Worm (Caenorhabditis elegans) whole organism, L1 larva: ENCODE data around the gene F20B6.10.

Experiments used
- C04F5.9 ChIP-seq: sonication (generic microtip); optimal IDR thresholded peaks from 2 replicates; lab custom pipeline; 2016; ENCODE audit warnings: missing genetic modification characterization, missing compliant biosample characterization
- C16A3.4 ChIP-seq: fragments of 150-350 bp; optimal IDR thresholded peaks from 2 replicates; lab custom pipeline; 2014; ENCODE audit warnings: missing biosample characterization, missing genetic modification characterization
- alr-1 ChIP-seq: fragments of 200-800 bp; sonication (Bioruptor generic); optimal IDR thresholded peaks from 2 replicates; lab custom pipeline; 2018; ENCODE audit warnings: borderline replicate concordance, mild to moderate bottlenecking, missing genetic modification characterization, missing compliant biosample characterization
- aly-2 ChIP-seq: fragments of 150-350 bp; optimal IDR thresholded peaks from 2 replicates; lab custom pipeline; 2014; ENCODE audit warnings: missing biosample characterization, missing genetic modification characterization
- ama-1 ChIP-seq: fragments of 150-350 bp; optimal IDR thresholded peaks from 2 replicates; lab custom pipeline; 2014
- ceh-8 ChIP-seq: fragments of 200-800 bp; sonication (Bioruptor generic); optimal IDR thresholded peaks from 2 replicates; lab custom pipeline; 2018; ENCODE audit warnings: mild to moderate bottlenecking, missing genetic modification characterization, moderate library complexity, missing compliant biosample characterization
- dpl-1 ChIP-seq, 3 experiments: fragments of 150-350 bp in 2 of 3; sonication (generic microtip) in 1 of 3; optimal IDR thresholded peaks; 2 replicates each; lab custom pipeline; 2014 to 2017; ENCODE audit warnings: missing biosample characterization in 3 of 3, missing genetic modification characterization in 3 of 3, missing genetic modification reagents in 3 of 3
- dsc-1 ChIP-seq: sonication (generic microtip); optimal IDR thresholded peaks from 2 replicates; lab custom pipeline; 2016; ENCODE audit warnings: mild to moderate bottlenecking, missing genetic modification characterization, missing compliant biosample characterization
- efl-1 ChIP-seq, 4 experiments: fragments of 150-350 bp; optimal IDR thresholded peaks in 3 of 4; peaks in 1 of 4; 1 replicate in 1 of 4; 2 replicates in 3 of 4; lab custom pipeline; 2014; ENCODE audit warnings: missing biosample characterization in 2 of 4, missing genetic modification characterization in 2 of 4, missing genetic modification reagents in 2 of 4
- egl-13 ChIP-seq: sonication (generic microtip); optimal IDR thresholded peaks from 2 replicates; lab custom pipeline; 2016; ENCODE audit warnings: missing genotype, missing genetic modification reagents, missing genetic modification characterization, missing compliant biosample characterization
- elt-2 ChIP-seq: sonication (generic microtip); optimal IDR thresholded peaks from 2 replicates; lab custom pipeline; 2016; ENCODE audit warnings: missing genetic modification characterization, mild to moderate bottlenecking, inconsistent platforms, missing compliant biosample characterization, missing genetic modification reagents
- elt-3 ChIP-seq, 6 experiments: fragments of 150-350 bp in 1 of 6; sonication (generic microtip); optimal IDR thresholded peaks; 2 replicates each; lab custom pipeline; 2017 to 2018; ENCODE audit warnings: missing biosample characterization in 6 of 6, missing genetic modification characterization in 6 of 6, inconsistent platforms in 1 of 6
- hpl-2 ChIP-seq: fragments of 150-350 bp; optimal IDR thresholded peaks from 2 replicates; lab custom pipeline; 2014; ENCODE audit warnings: missing biosample characterization, missing genetic modification reagents, missing genetic modification characterization
- irx-1 ChIP-seq: sonication (generic microtip); optimal IDR thresholded peaks from 2 replicates; lab custom pipeline; 2016; ENCODE audit warnings: missing genetic modification characterization, missing compliant biosample characterization
- lin-14 ChIP-seq: fragments of 200-800 bp; sonication (Bioruptor generic); optimal IDR thresholded peaks from 2 replicates; lab custom pipeline; 2018; ENCODE audit warnings: mild to moderate bottlenecking, missing genetic modification characterization, moderate library complexity, missing compliant biosample characterization
- lin-39 ChIP-seq: fragments of 150-350 bp; optimal IDR thresholded peaks from 2 replicates; lab custom pipeline; 2014; ENCODE audit warnings: missing biosample characterization, missing genetic modification reagents, missing genetic modification characterization
- lir-3 ChIP-seq: sonication (generic microtip); optimal IDR thresholded peaks from 2 replicates; lab custom pipeline; 2016; ENCODE audit warnings: mild to moderate bottlenecking, missing genetic modification characterization, moderate library complexity, missing compliant biosample characterization; ENCODE audit not compliant: poor library complexity
- mdl-1 ChIP-seq, 2 experiments: fragments of 150-350 bp; optimal IDR thresholded peaks; 2 replicates each; lab custom pipeline; 2014 to 2017; ENCODE audit warnings: missing biosample characterization in 2 of 2, missing genetic modification characterization in 2 of 2, inconsistent platforms in 1 of 2
- nhr-11 ChIP-seq: fragments of 150-350 bp; optimal IDR thresholded peaks from 2 replicates; lab custom pipeline; 2014; ENCODE audit warnings: missing biosample characterization, missing genetic modification characterization
- nhr-20 ChIP-seq: sonication (generic microtip); optimal IDR thresholded peaks from 2 replicates; lab custom pipeline; 2016; ENCODE audit warnings: mild to moderate bottlenecking, missing genetic modification characterization, missing compliant biosample characterization
- nhr-71 ChIP-seq: sonication (generic microtip); optimal IDR thresholded peaks from 2 replicates; lab custom pipeline; 2016; ENCODE audit warnings: mild to moderate bottlenecking, missing genetic modification characterization, moderate library complexity, missing compliant biosample characterization
- nhr-76 ChIP-seq: sonication (generic microtip); optimal IDR thresholded peaks from 2 replicates; lab custom pipeline; 2017; ENCODE audit warnings: missing biosample characterization, missing genetic modification characterization
- nhr-85 ChIP-seq: sonication (generic microtip); peaks from one replicate; lab custom pipeline; 2016; ENCODE audit warnings: missing genetic modification characterization, inconsistent platforms, missing compliant biosample characterization
- nhr-90 ChIP-seq: sonication (generic microtip); optimal IDR thresholded peaks from 2 replicates; lab custom pipeline; 2016; ENCODE audit warnings: mild to moderate bottlenecking, missing genetic modification characterization, missing compliant biosample characterization; ENCODE audit not compliant: poor library complexity
- rnt-1 ChIP-seq: sonication (generic microtip); optimal IDR thresholded peaks from 2 replicates; lab custom pipeline; 2016; ENCODE audit warnings: mild to moderate bottlenecking, missing genetic modification characterization, moderate library complexity, missing compliant biosample characterization
- skn-1 ChIP-seq: fragments of 150-350 bp; optimal IDR thresholded peaks from 2 replicates; lab custom pipeline; 2014; ENCODE audit warnings: missing biosample characterization, missing genetic modification characterization
- snu-23 ChIP-seq: sonication (generic microtip); optimal IDR thresholded peaks from 2 replicates; lab custom pipeline; 2016; ENCODE audit warnings: missing genetic modification characterization, missing compliant biosample characterization
- sptf-1 ChIP-seq: fragments of 150-350 bp; optimal IDR thresholded peaks from 2 replicates; lab custom pipeline; 2014; ENCODE audit warnings: missing biosample characterization, missing genetic modification characterization
- sup-37 ChIP-seq: fragments of 200-800 bp; sonication (Bioruptor generic); optimal IDR thresholded peaks from 2 replicates; lab custom pipeline; 2018; ENCODE audit warnings: mild to moderate bottlenecking, missing genetic modification characterization, missing compliant biosample characterization
- unc-30 ChIP-seq: sonication (generic microtip); optimal IDR thresholded peaks from 2 replicates; lab custom pipeline; 2017; ENCODE audit warnings: missing biosample characterization, missing genetic modification characterization
- unc-62 ChIP-seq: fragments of 150-350 bp; optimal IDR thresholded peaks from 2 replicates; lab custom pipeline; 2014; ENCODE audit warnings: missing biosample characterization, missing genetic modification reagents, missing genetic modification characterization
- zag-1 ChIP-seq: fragments of 150-350 bp; optimal IDR thresholded peaks from 2 replicates; lab custom pipeline; 2014; ENCODE audit warnings: missing biosample characterization, missing genetic modification characterization

F20B6.10 gene

ce11 chrX:4254782-4255181, 37.8 kb upstream of the F20B6.10 start, which contains the start of gene taf-11.1 (continued):
- TF ChIP-seq nhr-85 (peak; percentile 68), lir-3 (no peak), mdl-1 (tag; optimal IDR thresholded peaks at IDR 0.05; lab: Kevin White, UChicago) (no peak)

DNA sequence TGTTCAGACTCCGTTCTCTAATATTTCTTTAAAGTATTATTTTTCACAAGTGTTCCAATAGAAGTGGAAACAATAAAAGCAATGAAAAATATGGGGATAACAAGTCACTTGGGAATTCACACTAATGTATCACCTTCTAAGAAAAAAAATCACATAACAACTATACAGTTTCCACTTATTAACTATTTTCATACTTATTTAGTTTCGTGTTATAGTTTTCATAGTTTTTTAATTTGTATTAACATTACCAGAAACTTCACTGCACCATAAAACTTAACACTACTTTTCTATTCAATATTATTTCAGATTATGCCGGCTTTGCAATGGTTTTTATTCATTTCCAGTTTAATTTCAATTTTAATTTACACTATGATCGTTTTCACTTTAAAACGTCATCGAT, 35.1 kb upstream of the F20B6.10 start, which contains the start of gene srv-5:
Gene srv-5 (plus strand): TSS at position 301 of the 400 bp plus-strand sequence.
- TF ChIP-seq skn-1 (tag; lab: Kevin White, UChicago), result no peak
- TF ChIP-seq lin-39 (tag; lab: Kevin White, UChicago), result no peak
- no peak for TF ChIP-seq ceh-8 (GFP tag; lab: Kevin White, UChicago)
- TF ChIP-seq nhr-90 (tag; lab: Kevin White, UChicago), result no peak
- TF ChIP-seq nhr-76 (tag; lab: Kevin White, UChicago), result no peak
- TF ChIP-seq efl-1 (optimal IDR thresholded peaks at IDR 0.05; lab: Kevin White, UChicago), result no peak
- TF ChIP-seq efl-1 (GFP tag; optimal IDR thresholded peaks at IDR 0.05 in 1 of 2; lab: Kevin White, UChicago), result peak in 1 of 2 experiments; percentile 55
- no peak for TF ChIP-seq egl-13 (tag; lab: Kevin White, UChicago)
- no peak for TF ChIP-seq dsc-1 (tag; lab: Kevin White, UChicago)
- no peak for TF ChIP-seq C16A3.4 (tag; lab: Kevin White, UChicago)

DNA sequence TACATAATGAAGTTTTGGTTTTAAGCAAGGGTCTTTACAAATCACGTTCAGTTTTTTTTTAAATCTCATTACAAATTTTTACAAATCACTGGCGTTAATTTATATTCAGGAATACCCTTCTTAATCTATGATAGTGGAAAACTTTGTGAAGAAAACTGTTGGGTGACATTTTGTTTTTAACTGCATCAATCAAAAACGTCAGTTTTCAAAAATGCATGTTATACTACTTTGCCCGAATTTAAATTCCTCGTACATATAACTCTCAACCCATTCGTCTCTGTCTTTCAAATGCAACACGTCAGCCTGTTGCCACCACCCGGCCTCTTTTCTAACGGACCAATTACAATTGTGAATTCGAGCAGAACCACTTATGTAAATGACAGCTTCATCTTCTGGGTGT, 32.0 kb upstream of the F20B6.10 start, which contains the start of gene hlh-13:
Gene hlh-13 (plus strand): TSS at position 301 of the 400 bp plus-strand sequence.
- TF ChIP-seq nhr-90 (tag; lab: Kevin White, UChicago) (no peak), aly-2 (tag; lab: Kevin White, UChicago) (no peak), alr-1 (tag; lab: Kevin White, UChicago) (no peak), ceh-8 (GFP tag; lab: Kevin White, UChicago) (no peak), dpl-1 (GFP tag; optimal IDR thresholded peaks at IDR 0.05; lab: Kevin White, UChicago) (no peak), elt-3 (tag; optimal IDR thresholded peaks at IDR 0.05; lab: Kevin White, UChicago) (no peak), zag-1 (tag; lab: Kevin White, UChicago) (no peak), irx-1 (tag; lab: Kevin White, UChicago) (no peak)

- TF ChIP-seq elt-3 (tag; optimal IDR thresholded peaks at IDR 0.05; lab: Kevin White, UChicago) (no peak), snu-23 (GFP tag; lab: Kevin White, UChicago) (peak; percentile 9), nhr-85 (peak; percentile 55), nhr-71 (tag; lab: Kevin White, UChicago) (peak; percentile 26), nhr-11 (tag; lab: Kevin White, UChicago) (no peak), unc-62 (no peak), nhr-20 (tag; lab: Kevin White, UChicago) (peak; percentile 13), C04F5.9 (no peak), C16A3.4 (tag; lab: Kevin White, UChicago) (no peak), lin-14 (peak; percentile 30), elt-2 (tag; lab: Kevin White, UChicago) (peak; percentile 34), hpl-2 (GFP tag; lab: Kevin White, UChicago) (no peak), efl-1 (optimal IDR thresholded peaks at IDR 0.05; lab: Kevin White, UChicago) (no peak), efl-1 (GFP tag; optimal IDR thresholded peaks at IDR 0.05 in 1 of 2; lab: Kevin White, UChicago) (no peak)
Observed at ce11 chrX:4248417-4248816, 31.4 kb upstream of the F20B6.10 start.

ce11 chrX:4246867-4247591, 30.0 kb upstream of the F20B6.10 start, which contains the start of gene F48D6.4:
F48D6.4 (minus strand) TSS chrX:4247212.
- TF ChIP-seq sup-37 (GFP tag; lab: Kevin White, UChicago) (no peak), efl-1 (optimal IDR thresholded peaks at IDR 0.05; lab: Kevin White, UChicago) (no peak), efl-1 (GFP tag; optimal IDR thresholded peaks at IDR 0.05 in 1 of 2; lab: Kevin White, UChicago) (peak in 1 of 2 experiments; percentile 23), unc-30 (no peak), elt-2 (tag; lab: Kevin White, UChicago) (peak; percentile 33), ama-1 (peak; percentile 11), rnt-1 (no peak), sptf-1 (no peak), nhr-85 (peak; percentile 14), hpl-2 (GFP tag; lab: Kevin White, UChicago) (no peak)
